Fruit fly (Drosophila melanogaster) whole organism, embryonic: Measurements from ENCODE around the gene Plap.

ENCODE experiments used
- Abd-B ChIP-seq: fragments of 200-800 bp; sonication (Bioruptor generic); optimal IDR thresholded peaks from 2 replicates; lab custom pipeline; 2018; ENCODE audit warnings: missing biosample characterization, mild to moderate bottlenecking, missing genetic modification characterization, moderate library complexity
- C15 ChIP-seq: fragments of 200-800 bp; sonication (Bioruptor generic); IDR thresholded peaks from 3 replicates; pipeline ENCODE4 v1.3.6; 2022; ENCODE audit warnings: missing biosample characterization, missing genetic modification characterization
- CG11695 ChIP-seq: fragments of 200-800 bp; sonication (Bioruptor generic); IDR thresholded peaks from 3 replicates; pipeline ENCODE4 v1.3.6; 2022; ENCODE audit warnings: missing biosample characterization, missing genetic modification characterization
- CG11723 ChIP-seq: fragments of 200-800 bp; sonication (Bioruptor generic); optimal IDR thresholded peaks from 2 replicates; lab custom pipeline; 2017; ENCODE audit warnings: missing biosample characterization, mild to moderate bottlenecking, missing genetic modification characterization
- CG12219 ChIP-seq: fragments of 200-800 bp; sonication (Bioruptor generic); optimal IDR thresholded peaks from 3 replicates; lab custom pipeline; 2018; ENCODE audit warnings: missing biosample characterization, mild to moderate bottlenecking, missing genetic modification characterization
- CG12236 ChIP-seq: fragments of 200-800 bp; sonication (Bioruptor generic); optimal IDR thresholded peaks from 2 replicates; lab custom pipeline; 2016; ENCODE audit warnings: missing biosample characterization, missing genetic modification characterization
- CG13123 ChIP-seq: fragments of 200-800 bp; sonication (Bioruptor generic); optimal IDR thresholded peaks from 2 replicates; lab custom pipeline; 2016; ENCODE audit warnings: missing biosample characterization, missing genetic modification characterization
- CG13296 ChIP-seq: fragments of 200-800 bp; sonication (Bioruptor generic); optimal IDR thresholded peaks from 3 replicates; lab custom pipeline; 2018; ENCODE audit warnings: missing biosample characterization, mild to moderate bottlenecking, missing genetic modification characterization
- CG13894 ChIP-seq: fragments of 200-800 bp; sonication (Bioruptor generic); optimal IDR thresholded peaks from 3 replicates; lab custom pipeline; 2018; ENCODE audit warnings: missing biosample characterization, mild to moderate bottlenecking, missing genetic modification characterization, moderate library complexity
- CG14050 ChIP-seq: fragments of 200-800 bp; sonication (Bioruptor generic); IDR thresholded peaks from 3 replicates; pipeline ENCODE4 v1.3.6; 2022; ENCODE audit warnings: missing biosample characterization, missing genetic modification characterization
- CG14441 ChIP-seq: fragments of 200-800 bp; sonication (Bioruptor generic); IDR thresholded peaks from 2 replicates; pipeline ENCODE4 v1.3.6; 2022; ENCODE audit warnings: missing biosample characterization, missing genetic modification characterization
- CG1602 ChIP-seq: fragments of 200-800 bp; sonication (Bioruptor generic); optimal IDR thresholded peaks from 3 replicates; lab custom pipeline; 2016; ENCODE audit warnings: missing biosample characterization, missing genetic modification characterization
- CG16815 ChIP-seq: fragments of 200-800 bp; sonication (Bioruptor generic); optimal IDR thresholded peaks from 3 replicates; lab custom pipeline; 2017; ENCODE audit warnings: missing biosample characterization, mild to moderate bottlenecking, missing genetic modification characterization
- CG17361 ChIP-seq: fragments of 200-800 bp; sonication (Bioruptor generic); IDR thresholded peaks from 3 replicates; pipeline ENCODE4 v1.3.6; 2022; ENCODE audit warnings: missing biosample characterization, missing genetic modification characterization
- CG3407 ChIP-seq: fragments of 200-800 bp; sonication (Bioruptor generic); optimal IDR thresholded peaks from 2 replicates; lab custom pipeline; 2018; ENCODE audit warnings: missing biosample characterization, mild to moderate bottlenecking, missing genetic modification characterization
- CG42726 ChIP-seq: fragments of 200-800 bp; sonication (Bioruptor generic); IDR thresholded peaks from 2 replicates; pipeline ENCODE4 v1.3.6; 2022; ENCODE audit warnings: missing biosample characterization, missing genetic modification characterization; ENCODE audit not compliant: partially characterized antibody
- CG5953 ChIP-seq: fragments of 200-800 bp; sonication (Bioruptor generic); IDR thresholded peaks from 2 replicates; pipeline ENCODE4 v1.3.6; 2022; ENCODE audit warnings: missing biosample characterization, missing genetic modification characterization
- CG7372 ChIP-seq: fragments of 200-800 bp; sonication (Bioruptor generic); IDR thresholded peaks from 2 replicates; pipeline ENCODE4 v1.3.6; 2022; ENCODE audit warnings: missing biosample characterization, missing genetic modification characterization
- CG8089 ChIP-seq: fragments of 200-800 bp; sonication (Bioruptor generic); optimal IDR thresholded peaks from 3 replicates; lab custom pipeline; 2016; ENCODE audit warnings: missing biosample characterization, missing genetic modification characterization
- CG8290 ChIP-seq, 3 experiments: fragments of 200-800 bp; sonication (Bioruptor generic); optimal IDR thresholded peaks; 2 replicates each; lab custom pipeline; 2016 to 2019; ENCODE audit warnings: missing biosample characterization in 3 of 3, missing genetic modification characterization in 3 of 3, mild to moderate bottlenecking in 2 of 3, moderate library complexity in 1 of 3
- CG8944 ChIP-seq: fragments of 200-800 bp; sonication (Bioruptor generic); optimal IDR thresholded peaks from 3 replicates; lab custom pipeline; 2016; ENCODE audit warnings: missing biosample characterization, missing genetic modification characterization
- CG9215 ChIP-seq: fragments of 200-800 bp; sonication (Bioruptor generic); IDR thresholded peaks from 2 replicates; pipeline ENCODE4 v1.3.6; 2022; ENCODE audit warnings: missing biosample characterization, missing genetic modification characterization
- CG9437 ChIP-seq: fragments of 200-800 bp; sonication (Bioruptor generic); optimal IDR thresholded peaks from 2 replicates; lab custom pipeline; 2018; ENCODE audit warnings: missing biosample characterization, mild to moderate bottlenecking, missing genetic modification characterization
- E2f1 ChIP-seq: fragments of 200-800 bp; sonication (Bioruptor generic); IDR thresholded peaks from 2 replicates; pipeline ENCODE4 v1.3.6; 2022; ENCODE audit warnings: missing biosample characterization, missing genetic modification characterization
- H15 ChIP-seq: fragments of 200-800 bp; sonication (Bioruptor generic); IDR thresholded peaks from 3 replicates; pipeline ENCODE4 v1.3.6; 2022; ENCODE audit warnings: missing biosample characterization, missing genetic modification characterization
- HLHmδ ChIP-seq: fragments of 200-800 bp; sonication (Bioruptor generic); optimal IDR thresholded peaks from 2 replicates; lab custom pipeline; 2018; ENCODE audit warnings: missing biosample characterization, mild to moderate bottlenecking, missing genetic modification characterization, moderate library complexity
- Hmx ChIP-seq: fragments of 200-800 bp; sonication (Bioruptor generic); optimal IDR thresholded peaks from 2 replicates; lab custom pipeline; 2016; ENCODE audit warnings: missing biosample characterization, missing genetic modification characterization
- Hsf ChIP-seq: fragments of 200-800 bp; sonication (Bioruptor generic); optimal IDR thresholded peaks from 3 replicates; lab custom pipeline; 2016; ENCODE audit warnings: missing biosample characterization, missing genetic modification characterization
- Opbp ChIP-seq: fragments of 200-800 bp; sonication (Bioruptor generic); IDR thresholded peaks from 3 replicates; pipeline ENCODE4 v1.3.6; 2022; ENCODE audit warnings: missing biosample characterization, missing genetic modification characterization; ENCODE audit not compliant: partially characterized antibody
- Pdp1 ChIP-seq, 2 experiments: fragments of 200-800 bp; sonication (Bioruptor generic); optimal IDR thresholded peaks; 3 replicates each; lab custom pipeline; 2016; ENCODE audit warnings: missing biosample characterization in 2 of 2, missing genetic modification characterization in 2 of 2, mild to moderate bottlenecking in 1 of 2, moderate library complexity in 1 of 2
- Vsx1 ChIP-seq: fragments of 200-800 bp; sonication (Bioruptor generic); optimal IDR thresholded peaks from 2 replicates; lab custom pipeline; 2017; ENCODE audit warnings: missing biosample characterization, mild to moderate bottlenecking, missing genetic modification characterization, missing genetic modification reagents
- caup ChIP-seq: fragments of 200-800 bp; sonication (Bioruptor generic); optimal IDR thresholded peaks from 3 replicates; lab custom pipeline; 2017; ENCODE audit warnings: missing biosample characterization, mild to moderate bottlenecking, missing genetic modification characterization, moderate library complexity; ENCODE audit not compliant: severe bottlenecking
- chif ChIP-seq, 2 experiments: fragments of 200-800 bp; sonication (Bioruptor generic); optimal IDR thresholded peaks; 3 replicates each; lab custom pipeline; 2016; ENCODE audit warnings: missing biosample characterization in 2 of 2, missing genetic modification characterization in 2 of 2
- crc ChIP-seq: fragments of 200-800 bp; sonication (Bioruptor generic); optimal IDR thresholded peaks from 2 replicates; lab custom pipeline; 2016; ENCODE audit warnings: missing biosample characterization, missing genetic modification characterization
- dimm ChIP-seq: fragments of 200-800 bp; sonication (Bioruptor generic); IDR thresholded peaks from 2 replicates; pipeline ENCODE4 v1.3.6; 2022; ENCODE audit warnings: missing biosample characterization, missing genetic modification characterization
- dmrt99B ChIP-seq: fragments of 200-800 bp; sonication (Bioruptor generic); optimal IDR thresholded peaks from 2 replicates; lab custom pipeline; 2018; ENCODE audit warnings: missing biosample characterization, mild to moderate bottlenecking, missing genetic modification characterization, moderate library complexity
- ems ChIP-seq: fragments of 200-800 bp; sonication (Bioruptor generic); optimal IDR thresholded peaks from 3 replicates; lab custom pipeline; 2016; ENCODE audit warnings: missing biosample characterization, missing genetic modification characterization
- en ChIP-seq: fragments of 200-800 bp; sonication (Bioruptor generic); optimal IDR thresholded peaks from 2 replicates; lab custom pipeline; 2016; ENCODE audit warnings: missing biosample characterization, missing genetic modification characterization
- esg ChIP-seq: fragments of 200-800 bp; sonication (Bioruptor generic); conservative IDR thresholded peaks from 2 replicates; pipeline ENCODE4 v1.3.6; 2022; ENCODE audit warnings: missing biosample characterization, missing genetic modification characterization
- gem ChIP-seq: fragments of 200-800 bp; sonication (Bioruptor generic); optimal IDR thresholded peaks from 2 replicates; lab custom pipeline; 2019; ENCODE audit warnings: missing biosample characterization, mild to moderate bottlenecking, missing genetic modification characterization, moderate library complexity
- her ChIP-seq: fragments of 200-800 bp; sonication (Bioruptor generic); optimal IDR thresholded peaks from 2 replicates; lab custom pipeline; 2016; ENCODE audit warnings: missing biosample characterization, missing genetic modification characterization
- hkb ChIP-seq, 2 experiments: fragments of 200-800 bp in 1 of 2; fragments of >200 bp in 1 of 2; sonication (Bioruptor generic) in 1 of 2; IDR thresholded peaks in 1 of 2; optimal IDR thresholded peaks in 1 of 2; 2 replicates each; pipeline versions ENCODE4 v1.3.6 to Lab custom; 2017 to 2022; ENCODE audit warnings: missing biosample characterization in 1 of 2, missing genetic modification characterization in 1 of 2
- org-1 ChIP-seq: fragments of 200-800 bp; sonication (Bioruptor generic); optimal IDR thresholded peaks from 2 replicates; lab custom pipeline; 2017; ENCODE audit warnings: missing biosample characterization, missing genetic modification characterization
- phol ChIP-seq: fragments of 200-800 bp; sonication (Bioruptor generic); optimal IDR thresholded peaks from 3 replicates; lab custom pipeline; 2018; ENCODE audit warnings: missing biosample characterization, mild to moderate bottlenecking, missing genetic modification characterization, moderate library complexity
- pita ChIP-seq: fragments of 200-800 bp; sonication (Bioruptor generic); optimal IDR thresholded peaks from 2 replicates; lab custom pipeline; 2017; ENCODE audit warnings: missing biosample characterization, mild to moderate bottlenecking, missing genetic modification characterization
- toy ChIP-seq: fragments of 200-800 bp; sonication (Bioruptor generic); IDR thresholded peaks from 2 replicates; pipeline ENCODE4 v1.3.6; 2022; ENCODE audit warnings: missing biosample characterization, missing genetic modification characterization
- unpg ChIP-seq: fragments of 200-800 bp; sonication (Bioruptor generic); optimal IDR thresholded peaks from 3 replicates; lab custom pipeline; 2018; ENCODE audit warnings: missing biosample characterization, mild to moderate bottlenecking, missing genetic modification characterization, moderate library complexity
- wek ChIP-seq: fragments of 200-800 bp; sonication (Bioruptor generic); optimal IDR thresholded peaks from 3 replicates; lab custom pipeline; 2018; ENCODE audit warnings: missing biosample characterization, mild to moderate bottlenecking, missing genetic modification characterization, moderate library complexity
- z ChIP-seq: fragments of 200-800 bp; sonication (Bioruptor generic); IDR thresholded peaks from 3 replicates; pipeline ENCODE4 v1.3.6; 2022; ENCODE audit warnings: missing biosample characterization, missing genetic modification characterization

Gene Plap

dm6 chr2L:1207432-1207831, 37.3 kb upstream of the Plap start (continued):
- TF ChIP-seq CG8944 (GFP tag; lab: Kevin White, UChicago) (peak; percentile 27), Hmx (no peak), ems (no peak), CG12219 (GFP tag; lab: Kevin White, UChicago) (peak; percentile 31), CG7372 (GFP tag; lab: Robert Waterston, UW) (peak; percentile 49; the same call in 1 of the 2 replicates), Vsx1 (GFP tag; lab: Kevin White, UChicago) (no peak), CG17361 (GFP tag; lab: Robert Waterston, UW) (0 out of 3 replicates have a peak, but pooled peaks have one; percentile 19), unpg (GFP tag; lab: Kevin White, UChicago) (peak; percentile 26), caup (peak; percentile 51), en (GFP tag; lab: Kevin White, UChicago) (no peak), her (GFP tag; lab: Kevin White, UChicago) (peak; percentile 32), CG3407 (peak; percentile 18), E2f1 (GFP tag; lab: Robert Waterston, UW) (peak; percentile 56), dimm (GFP tag; lab: Robert Waterston, UW) (0 out of 2 replicates have a peak, but pooled peaks have one; percentile 28), crc (GFP tag; lab: Kevin White, UChicago) (no peak), Pdp1 (GFP tag; optimal IDR thresholded peaks at IDR 0.05; lab: Kevin White, UChicago) (peak in 1 of 2 experiments; percentile 20), Hsf (GFP tag; lab: Kevin White, UChicago) (peak; percentile 34), phol (tag; lab: Kevin White, UChicago) (peak; percentile 12), CG11723 (GFP tag; lab: Kevin White, UChicago) (no peak), CG14441 (GFP tag; lab: Robert Waterston, UW) (peak; percentile 72), chif (GFP tag; optimal IDR thresholded peaks at IDR 0.05; lab: Kevin White, UChicago) (peak in 1 of 2 experiments; percentile 26), dmrt99B (peak; percentile 61), H15 (peak; percentile 63; the same call in 1 of the 3 replicates), CG13894 (tag; lab: Kevin White, UChicago) (peak; percentile 18), CG5953 (peak; percentile 49; the same call in 1 of the 2 replicates), Opbp (no peak), HLHmδ (GFP tag; lab: Kevin White, UChicago) (no peak), CG8290 (GFP tag; optimal IDR thresholded peaks at IDR 0.05; lab: Kevin White, UChicago) (no peak), CG8290 (tag; optimal IDR thresholded peaks at IDR 0.05; lab: Kevin White, UChicago) (peak in 1 of 2 experiments; percentile 43), CG13123 (no peak), org-1 (GFP tag; lab: Kevin White, UChicago) (peak; percentile 54), Abd-B (GFP tag; lab: Kevin White, UChicago) (peak; percentile 23), CG16815 (GFP tag; lab: Kevin White, UChicago) (peak; percentile 24), CG42726 (GFP tag; lab: Robert Waterston, UW) (no peak), esg (GFP tag; lab: Robert Waterston, UW) (peak; percentile 73), wek (GFP tag; lab: Kevin White, UChicago) (no peak), CG14050 (GFP tag; lab: Robert Waterston, UW) (peak; percentile 58; the same call in 2 of the 3 replicates), hkb (optimal IDR thresholded peaks at IDR 0.05; lab: Kevin White, UChicago) (no peak), hkb (GFP tag; IDR thresholded peaks at IDR 0.05; lab: Robert Waterston, UW) (peak; percentile 75), CG11695 (GFP tag; lab: Robert Waterston, UW) (peak; percentile 61; the same call in 1 of the 3 replicates), toy (peak; percentile 41; the same call in 1 of the 2 replicates), CG8089 (no peak), CG1602 (GFP tag; lab: Kevin White, UChicago) (peak; percentile 13), z (GFP tag; lab: Robert Waterston, UW) (no peak), CG9215 (peak; percentile 55), CG9437 (GFP tag; lab: Kevin White, UChicago) (peak; percentile 24), gem (tag; lab: Kevin White, UChicago) (peak; percentile 68), pita (GFP tag; lab: Kevin White, UChicago) (no peak), C15 (GFP tag; lab: Robert Waterston, UW) (0 out of 3 replicates have a peak, but pooled peaks have one; percentile 44), CG12236 (no peak), CG13296 (GFP tag; lab: Kevin White, UChicago) (no peak)
